Worm (Caenorhabditis elegans): ENCODE measurements around the gene try-3.

The try-3 gene

DNA sequence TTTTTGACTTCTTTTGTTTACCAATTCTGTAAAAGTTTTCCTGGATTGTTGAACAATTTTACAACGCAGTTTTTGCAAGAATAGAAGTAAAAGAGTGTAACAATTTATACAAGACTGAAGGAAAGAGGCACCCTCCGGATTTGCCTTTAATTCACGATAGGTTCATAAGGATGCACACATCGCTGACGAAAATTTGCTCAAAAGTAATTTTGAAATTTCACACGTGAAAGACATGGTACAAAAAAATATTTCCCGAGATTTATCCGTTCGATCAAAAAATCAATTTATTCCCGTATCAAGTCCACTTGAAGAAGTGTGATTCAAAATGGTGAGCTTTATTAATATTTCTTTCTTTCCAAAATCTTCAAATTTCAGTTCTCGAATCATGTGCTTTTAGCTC lies 21.0 kb downstream of the try-3 start, which contains the start of gene C43G2.3:
C43G2.3 (plus strand) TSS at position 301 of the 400 bp plus-strand sequence.
- TF ChIP-seq unc-39 (tag; optimal IDR thresholded peaks at IDR 0.05), result no peak
- TF ChIP-seq unc-62 (GFP tag; optimal IDR thresholded peaks at IDR 0.05), result no peak
- no peak for TF ChIP-seq nhr-21 (tag; optimal IDR thresholded peaks at IDR 0.05)
- TF ChIP-seq nhr-12 (tag; optimal IDR thresholded peaks at IDR 0.05), result no peak
- TF ChIP-seq lin-11 (tag; optimal IDR thresholded peaks at IDR 0.05), result no peak
- no peak for TF ChIP-seq nhr-6 (tag; optimal IDR thresholded peaks at IDR 0.05)
- TF ChIP-seq sma-3 (GFP tag; optimal IDR thresholded peaks at IDR 0.05), result no peak
- TF ChIP-seq sem-4 (tag; optimal IDR thresholded peaks at IDR 0.05), result no peak
- TF ChIP-seq snpc-4 (tag; optimal IDR thresholded peaks at IDR 0.05), result no peak
- no peak for TF ChIP-seq aly-2 (tag; optimal IDR thresholded peaks at IDR 0.05)
- no peak for TF ChIP-seq C34F6.9 (tag; optimal IDR thresholded peaks at IDR 0.05)
- no peak for TF ChIP-seq alr-1 (tag; optimal IDR thresholded peaks at IDR 0.05)
- no peak for TF ChIP-seq crh-2 (tag; optimal IDR thresholded peaks at IDR 0.05)
- TF ChIP-seq ZK546.5 (tag; optimal IDR thresholded peaks at IDR 0.05), result no peak
- no peak for TF ChIP-seq dmd-4 (tag; optimal IDR thresholded peaks at IDR 0.05)

DNA sequence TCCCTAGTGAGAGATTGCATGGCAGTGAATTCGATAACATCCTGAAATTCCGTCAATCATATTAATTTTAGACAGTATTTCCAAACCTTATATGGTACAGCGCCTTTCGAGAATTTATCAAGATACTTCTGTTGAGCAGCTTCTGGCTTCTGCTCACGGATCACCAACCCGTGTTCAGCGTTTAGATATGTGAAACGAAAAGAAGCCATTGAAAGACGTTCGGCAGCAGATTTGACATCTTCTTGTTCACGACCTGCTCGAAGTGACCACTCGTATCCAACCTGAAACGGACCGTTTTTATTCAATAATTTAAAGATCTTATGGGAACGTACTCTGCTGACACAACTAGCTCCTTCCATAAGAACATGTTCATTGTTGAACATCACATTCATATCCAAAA lies 24.7 kb downstream of the try-3 start:
- TF ChIP-seq aly-2 (tag; optimal IDR thresholded peaks at IDR 0.05) (no peak), nhr-6 (tag; optimal IDR thresholded peaks at IDR 0.05) (no peak), ceh-16 (tag; optimal IDR thresholded peaks at IDR 0.05) (no peak), nhr-12 (tag; optimal IDR thresholded peaks at IDR 0.05) (no peak)

DNA sequence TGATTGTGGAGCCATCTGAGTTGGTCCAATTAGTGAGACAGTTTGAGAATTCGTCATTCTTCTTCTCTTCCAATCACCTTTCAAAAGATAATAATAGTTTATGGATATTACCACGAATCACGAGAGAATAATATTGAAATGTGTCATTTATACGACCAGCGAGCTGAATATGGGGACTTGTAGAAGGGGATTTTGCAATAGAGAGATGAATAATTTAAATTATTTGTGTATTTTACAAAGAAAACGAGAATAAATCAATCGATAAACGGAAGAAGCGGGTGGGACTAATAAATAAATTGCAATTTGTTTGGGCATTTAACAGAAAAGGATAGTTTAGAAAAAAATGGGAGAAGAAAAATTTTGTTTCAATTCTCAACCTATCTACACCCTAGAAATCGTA lies 25.6 kb downstream of the try-3 start, which contains the start of gene odr-8:
odr-8 (minus strand) TSS at position 101 of the 400 bp plus-strand sequence.
- TF ChIP-seq ztf-4 (tag; optimal IDR thresholded peaks at IDR 0.05) (no peak), nhr-237 (tag; optimal IDR thresholded peaks at IDR 0.05) (no peak), ama-1 (optimal IDR thresholded peaks at IDR 0.05) (no peak), sma-9 (GFP tag; optimal IDR thresholded peaks at IDR 0.05) (no peak), sma-9 (tag; optimal IDR thresholded peaks at IDR 0.05) (no peak), nhr-129 (tag; optimal IDR thresholded peaks at IDR 0.05) (no peak), gmeb-1 (tag; optimal IDR thresholded peaks at IDR 0.05) (no peak), nhr-23 (tag; optimal IDR thresholded peaks at IDR 0.05) (no peak), ztf-1 (GFP tag; conservative IDR thresholded peaks at IDR 0.05) (no peak), nhr-10 (tag; optimal IDR thresholded peaks at IDR 0.05) (no peak), lin-13 (GFP tag; optimal IDR thresholded peaks at IDR 0.05) (no peak), nhr-25 (tag; optimal IDR thresholded peaks at IDR 0.05) (no peak), Y55F3AM.14 (GFP tag; optimal IDR thresholded peaks at IDR 0.05) (no peak), nhr-6 (tag; optimal IDR thresholded peaks at IDR 0.05) (no peak), nhr-21 (tag; optimal IDR thresholded peaks at IDR 0.05) (no peak), alr-1 (tag; optimal IDR thresholded peaks at IDR 0.05) (no peak), snpc-4 (tag; optimal IDR thresholded peaks at IDR 0.05) (no peak), lin-39 (tag; optimal IDR thresholded peaks at IDR 0.05) (no peak)

DNA sequence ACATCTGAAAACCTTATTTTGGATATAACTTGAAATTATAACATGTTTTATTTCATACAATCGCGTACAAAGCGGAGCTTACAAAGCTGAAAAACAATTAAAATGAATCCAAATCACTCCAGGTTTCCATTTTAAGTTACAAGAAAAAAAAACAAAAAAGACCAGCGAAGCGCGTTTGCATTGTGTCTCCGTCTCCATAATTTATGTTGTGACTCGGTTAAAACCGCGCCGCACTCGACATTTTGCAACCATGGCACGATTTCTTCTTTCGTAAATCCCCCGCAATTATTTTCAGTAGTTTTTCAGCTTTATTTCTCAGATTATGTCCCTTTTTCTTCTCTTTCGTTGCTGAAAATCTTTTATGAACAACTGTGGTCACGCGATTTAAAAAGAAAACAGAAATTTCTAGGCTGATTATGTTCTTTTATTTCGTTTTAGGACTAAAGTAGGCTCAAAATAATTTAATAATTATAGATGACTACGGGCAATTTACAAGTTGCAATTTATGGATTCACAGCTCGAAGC lies 28.5 kb downstream of the try-3 start, which contains the start of the genes F38A5.2 and dnj-11:
F38A5.2 (minus strand) TSS at position 4 of the 525 bp plus-strand sequence.
dnj-11 (plus strand) TSS at position 475 of the 525 bp plus-strand sequence.
- TF ChIP-seq sma-3 (GFP tag; optimal IDR thresholded peaks at IDR 0.05) (peak; percentile 81), sem-4 (tag; optimal IDR thresholded peaks at IDR 0.05) (peak; percentile 50), nhr-25 (tag; optimal IDR thresholded peaks at IDR 0.05) (no peak), gmeb-1 (tag; optimal IDR thresholded peaks at IDR 0.05) (peak; percentile 77), unc-55 (GFP tag; optimal IDR thresholded peaks at IDR 0.05) (peak; percentile 97), lin-11 (tag; optimal IDR thresholded peaks at IDR 0.05) (peak; percentile 83), egl-27 (tag; optimal IDR thresholded peaks at IDR 0.05) (peak; percentile 69), blmp-1 (tag; optimal IDR thresholded peaks at IDR 0.05; ENCODE audit: insufficient read depth) (peak; percentile 16), lsy-2 (tag; optimal IDR thresholded peaks at IDR 0.05) (peak; percentile 64 to 90), crh-2 (tag; optimal IDR thresholded peaks at IDR 0.05) (peak; percentile 87), nhr-6 (tag; optimal IDR thresholded peaks at IDR 0.05) (no peak), mbf-1 (tag; optimal IDR thresholded peaks at IDR 0.05) (no peak), F13H6.1 (tag; optimal IDR thresholded peaks at IDR 0.05) (peak; percentile 74), sma-9 (GFP tag; optimal IDR thresholded peaks at IDR 0.05) (peak; percentile 88), sma-9 (tag; optimal IDR thresholded peaks at IDR 0.05) (no peak), ama-1 (optimal IDR thresholded peaks at IDR 0.05) (peak; percentile 42), nhr-12 (tag; optimal IDR thresholded peaks at IDR 0.05) (no peak), alr-1 (tag; optimal IDR thresholded peaks at IDR 0.05) (no peak), nhr-10 (tag; optimal IDR thresholded peaks at IDR 0.05) (no peak), Y55F3AM.14 (GFP tag; optimal IDR thresholded peaks at IDR 0.05) (no peak), R02D3.7 (tag; optimal IDR thresholded peaks at IDR 0.05) (peak; percentile 7), nhr-129 (tag; optimal IDR thresholded peaks at IDR 0.05) (peak; percentile 87), mdl-1 (tag; optimal IDR thresholded peaks at IDR 0.05) (no peak), C34F6.9 (tag; optimal IDR thresholded peaks at IDR 0.05) (peak; percentile 93), nhr-77 (tag; optimal IDR thresholded peaks at IDR 0.05) (no peak), zag-1 (tag; optimal IDR thresholded peaks at IDR 0.05) (peak; percentile 37), ceh-82 (tag; optimal IDR thresholded peaks at IDR 0.05) (no peak), nhr-21 (tag; optimal IDR thresholded peaks at IDR 0.05) (peak; percentile 76), mab-5 (tag; optimal IDR thresholded peaks at IDR 0.05) (peak; percentile 38), ztf-11 (tag; optimal IDR thresholded peaks at IDR 0.05) (no peak), snpc-4 (tag; optimal IDR thresholded peaks at IDR 0.05) (peak; percentile 50), ztf-4 (tag; optimal IDR thresholded peaks at IDR 0.05) (peak; percentile 47), ceh-16 (tag; optimal IDR thresholded peaks at IDR 0.05) (peak; percentile 66), ztf-1 (GFP tag; conservative IDR thresholded peaks at IDR 0.05) (no peak), fos-1 (tag; optimal IDR thresholded peaks at IDR 0.05) (peak; percentile 72), lin-13 (GFP tag; optimal IDR thresholded peaks at IDR 0.05) (peak; percentile 83)

Measured in whole organism, L2 larva.